Worm (Caenorhabditis elegans): ENCODE measurements around the gene B0304.2.

- TF ChIP-seq zip-4 (GFP tag; optimal IDR thresholded peaks at IDR 0.05) (no peak), nhr-20 (tag; optimal IDR thresholded peaks at IDR 0.05) (no peak), nhr-76 (tag; optimal IDR thresholded peaks at IDR 0.05) (no peak), efl-1 (optimal IDR thresholded peaks at IDR 0.05) (no peak), efl-1 (GFP tag; optimal IDR thresholded peaks at IDR 0.05 in 1 of 2) (no peak), nhr-77 (tag; optimal IDR thresholded peaks at IDR 0.05) (no peak), sptf-1 (tag; optimal IDR thresholded peaks at IDR 0.05) (no peak)
Observed at ce11 chrII:4489288-4489687, 34.1 kb upstream of the B0304.2 start, which contains the start of gene T05C1.3.

Measured in whole organism, L1 larva.